Worm (Caenorhabditis elegans) whole organism, late embryonic: ENCODE data around the gene B0244.16.

Experiments used
- C38D4.7 ChIP-seq: fragments of 200-800 bp; sonication (Bioruptor generic); optimal IDR thresholded peaks from 2 replicates; lab custom pipeline; 2018; ENCODE audit warnings: mild to moderate bottlenecking, missing genetic modification characterization, moderate library complexity, missing compliant biosample characterization
- F13H6.1 ChIP-seq: sonication (generic microtip); optimal IDR thresholded peaks from 2 replicates; lab custom pipeline; 2016; ENCODE audit warnings: missing genetic modification characterization, missing compliant biosample characterization
- K02D7.2 ChIP-seq: sonication (generic microtip); optimal IDR thresholded peaks from 2 replicates; lab custom pipeline; 2017; ENCODE audit warnings: mild to moderate bottlenecking, missing genetic modification characterization, missing compliant biosample characterization
- K09A11.1 ChIP-seq: sonication (generic microtip); optimal IDR thresholded peaks from 2 replicates; lab custom pipeline; 2017; ENCODE audit warnings: antibody characterized with exemption, mild to moderate bottlenecking, missing genetic modification characterization, missing compliant biosample characterization; ENCODE audit not compliant: insufficient read depth
- ama-1 ChIP-seq: fragments of 150-350 bp; optimal IDR thresholded peaks from 2 replicates; lab custom pipeline; 2014
- ceh-14 ChIP-seq: sonication (generic microtip); optimal IDR thresholded peaks from 2 replicates; lab custom pipeline; 2016; ENCODE audit warnings: missing genotype, missing genetic modification characterization, missing compliant biosample characterization
- ceh-19 ChIP-seq: fragments of 200-800 bp; sonication (Bioruptor generic); optimal IDR thresholded peaks from 2 replicates; lab custom pipeline; 2018; ENCODE audit warnings: mild to moderate bottlenecking, missing genetic modification characterization, missing compliant biosample characterization
- ceh-2 ChIP-seq: sonication (generic microtip); optimal IDR thresholded peaks from 2 replicates; lab custom pipeline; 2016; ENCODE audit warnings: missing genotype, missing genetic modification characterization, missing compliant biosample characterization
- ceh-24 ChIP-seq: sonication (generic microtip); optimal IDR thresholded peaks from 2 replicates; lab custom pipeline; 2016; ENCODE audit warnings: mild to moderate bottlenecking, missing genetic modification characterization, missing compliant biosample characterization
- ceh-31 ChIP-seq: sonication (generic microtip); optimal IDR thresholded peaks from 2 replicates; lab custom pipeline; 2016; ENCODE audit warnings: missing genetic modification characterization, missing compliant biosample characterization
- dmd-4 ChIP-seq: sonication (generic microtip); optimal IDR thresholded peaks from 2 replicates; lab custom pipeline; 2016; ENCODE audit warnings: borderline replicate concordance, missing genetic modification characterization, missing compliant biosample characterization
- elt-2 ChIP-seq: sonication (generic microtip); optimal IDR thresholded peaks from 2 replicates; lab custom pipeline; 2016; ENCODE audit warnings: missing genetic modification reagents, missing genetic modification characterization, missing compliant biosample characterization
- fax-1 ChIP-seq: sonication (generic microtip); optimal IDR thresholded peaks from 2 replicates; lab custom pipeline; 2016; ENCODE audit warnings: missing genotype, missing genetic modification characterization, missing compliant biosample characterization
- gmeb-2 ChIP-seq: sonication (generic microtip); optimal IDR thresholded peaks from 2 replicates; lab custom pipeline; 2016; ENCODE audit warnings: missing genetic modification characterization, inconsistent platforms, missing compliant biosample characterization
- hlh-13 ChIP-seq: fragments of 200-800 bp; sonication (Bioruptor generic); optimal IDR thresholded peaks from 2 replicates; lab custom pipeline; 2018; ENCODE audit warnings: mild to moderate bottlenecking, missing genetic modification characterization, missing compliant biosample characterization
- hlh-15 ChIP-seq: sonication (generic microtip); optimal IDR thresholded peaks from 2 replicates; lab custom pipeline; 2016; ENCODE audit warnings: missing genetic modification characterization, missing compliant biosample characterization
- hlh-6 ChIP-seq: sonication (generic microtip); optimal IDR thresholded peaks from 2 replicates; lab custom pipeline; 2016; ENCODE audit warnings: missing genotype, missing genetic modification characterization, missing compliant biosample characterization
- lim-6 ChIP-seq: sonication (generic microtip); optimal IDR thresholded peaks from 2 replicates; lab custom pipeline; 2016; ENCODE audit warnings: missing genetic modification characterization, missing compliant biosample characterization
- nfya-1 ChIP-seq: sonication (generic microtip); optimal IDR thresholded peaks from 2 replicates; lab custom pipeline; 2017; ENCODE audit warnings: missing genetic modification characterization, mild to moderate bottlenecking, missing compliant biosample characterization, antibody characterized with exemption, moderate library complexity
- nhr-11 ChIP-seq: fragments of 150-350 bp; optimal IDR thresholded peaks from 2 replicates; lab custom pipeline; 2014; ENCODE audit warnings: missing biosample characterization, missing genetic modification characterization
- npax-4 ChIP-seq: sonication (generic microtip); optimal IDR thresholded peaks from 2 replicates; lab custom pipeline; 2016; ENCODE audit warnings: missing genetic modification characterization, missing compliant biosample characterization
- odd-2 ChIP-seq: sonication (generic microtip); optimal IDR thresholded peaks from 2 replicates; lab custom pipeline; 2017; ENCODE audit warnings: antibody characterized with exemption, mild to moderate bottlenecking, missing genetic modification characterization, missing compliant biosample characterization
- pag-3 ChIP-seq: sonication (generic microtip); optimal IDR thresholded peaks from 2 replicates; lab custom pipeline; 2016; ENCODE audit warnings: missing compliant biosample characterization, missing genetic modification characterization, borderline replicate concordance
- pat-9 ChIP-seq: fragments of 200-800 bp; sonication (Bioruptor generic); optimal IDR thresholded peaks from 2 replicates; lab custom pipeline; 2018; ENCODE audit warnings: mild to moderate bottlenecking, missing genetic modification characterization, moderate library complexity, missing compliant biosample characterization
- pha-2 ChIP-seq: sonication (generic microtip); optimal IDR thresholded peaks from 2 replicates; lab custom pipeline; 2017; ENCODE audit warnings: mild to moderate bottlenecking, missing genetic modification characterization, missing compliant biosample characterization
- pqm-1 ChIP-seq: sonication (generic microtip); optimal IDR thresholded peaks from 2 replicates; lab custom pipeline; 2016; ENCODE audit warnings: missing genetic modification characterization, missing compliant biosample characterization
- ref-2 ChIP-seq: sonication (generic microtip); optimal IDR thresholded peaks from 2 replicates; lab custom pipeline; 2016; ENCODE audit warnings: missing genetic modification characterization, missing compliant biosample characterization
- sox-4 ChIP-seq: sonication (generic microtip); optimal IDR thresholded peaks from 2 replicates; lab custom pipeline; 2017; ENCODE audit warnings: mild to moderate bottlenecking, missing genetic modification characterization, inconsistent platforms, missing compliant biosample characterization
- syd-9 ChIP-seq: sonication (generic microtip); optimal IDR thresholded peaks from 2 replicates; lab custom pipeline; 2016; ENCODE audit warnings: mild to moderate bottlenecking, missing genetic modification characterization, moderate library complexity, missing compliant biosample characterization
- tbx-2 ChIP-seq: sonication (generic microtip); optimal IDR thresholded peaks from 2 replicates; lab custom pipeline; 2016; ENCODE audit warnings: missing genetic modification characterization, missing compliant biosample characterization
- ttx-3 ChIP-seq: sonication (generic microtip); optimal IDR thresholded peaks from 2 replicates; lab custom pipeline; 2016; ENCODE audit warnings: missing genetic modification reagents, missing genetic modification characterization, missing compliant biosample characterization
- unc-42 ChIP-seq: sonication (generic microtip); optimal IDR thresholded peaks from 2 replicates; lab custom pipeline; 2016; ENCODE audit warnings: missing genotype, missing genetic modification characterization, missing compliant biosample characterization
- unc-55 ChIP-seq: sonication (generic microtip); optimal IDR thresholded peaks from 2 replicates; lab custom pipeline; 2017; ENCODE audit warnings: missing biosample characterization, missing genetic modification reagents, missing genetic modification characterization
- unc-86 ChIP-seq: sonication (generic microtip); optimal IDR thresholded peaks from 2 replicates; lab custom pipeline; 2016; ENCODE audit warnings: missing genetic modification characterization, missing compliant biosample characterization
- zip-5 ChIP-seq: sonication (generic microtip); optimal IDR thresholded peaks from 2 replicates; lab custom pipeline; 2016; ENCODE audit warnings: missing genetic modification characterization, missing compliant biosample characterization

B0244.16 gene

ce11 chrIII:5750503-5750902 is 9.7 kb downstream of the B0244.16 start:
- TF ChIP-seq K02D7.2 = no peak
- TF ChIP-seq ama-1 (lab: Kevin White, UChicago) = no peak
- no peak for TF ChIP-seq pat-9 (tag; lab: Kevin White, UChicago)
- no peak for TF ChIP-seq K09A11.1 (tag; lab: Kevin White, UChicago)
- no peak for TF ChIP-seq lim-6 (tag; lab: Kevin White, UChicago)
- TF ChIP-seq unc-86 = no peak
- TF ChIP-seq dmd-4 = no peak
- TF ChIP-seq npax-4 (tag; lab: Kevin White, UChicago) = no peak
- no peak for TF ChIP-seq ceh-24 (tag; lab: Kevin White, UChicago)
- no peak for TF ChIP-seq gmeb-2
- TF ChIP-seq pha-2 (tag; lab: Kevin White, UChicago) = no peak
- TF ChIP-seq ceh-14 = no peak
- no peak for TF ChIP-seq fax-1
- no peak for TF ChIP-seq syd-9 (tag; lab: Kevin White, UChicago)
- TF ChIP-seq elt-2 (tag; lab: Kevin White, UChicago) = no peak
- TF ChIP-seq ceh-19 (GFP tag; lab: Kevin White, UChicago) = no peak
- no peak for TF ChIP-seq hlh-6 (tag; lab: Kevin White, UChicago)

- TF ChIP-seq nhr-11 (tag; lab: Kevin White, UChicago) (no peak), ceh-2 (tag; lab: Kevin White, UChicago) (no peak), K09A11.1 (tag; lab: Kevin White, UChicago) (no peak), ceh-31 (tag; lab: Kevin White, UChicago) (no peak), unc-55 (GFP tag; lab: Kevin White, UChicago) (peak; percentile 36), gmeb-2 (no peak), pag-3 (tag; lab: Kevin White, UChicago) (no peak), ceh-19 (GFP tag; lab: Kevin White, UChicago) (no peak), C38D4.7 (GFP tag; lab: Kevin White, UChicago) (no peak), hlh-13 (GFP tag; lab: Kevin White, UChicago) (peak; percentile 3), nfya-1 (tag; lab: Kevin White, UChicago) (peak; percentile 36), F13H6.1 (tag; lab: Kevin White, UChicago) (no peak), hlh-15 (no peak)
Observed at ce11 chrIII:5755204-5755603, 14.4 kb downstream of the B0244.16 start, which contains the start of gene ida-1. ida-1 (plus strand) TSS chrIII:5755539.

ce11 chrIII:5757492-5758045 is 16.8 kb downstream of the B0244.16 start:
- no peak for TF ChIP-seq hlh-15
- no peak for TF ChIP-seq lim-6 (tag; lab: Kevin White, UChicago)
- TF ChIP-seq unc-42 (tag; lab: Kevin White, UChicago) = peak; percentile 23
- TF ChIP-seq nhr-11 (tag; lab: Kevin White, UChicago) = no peak

DNA sequence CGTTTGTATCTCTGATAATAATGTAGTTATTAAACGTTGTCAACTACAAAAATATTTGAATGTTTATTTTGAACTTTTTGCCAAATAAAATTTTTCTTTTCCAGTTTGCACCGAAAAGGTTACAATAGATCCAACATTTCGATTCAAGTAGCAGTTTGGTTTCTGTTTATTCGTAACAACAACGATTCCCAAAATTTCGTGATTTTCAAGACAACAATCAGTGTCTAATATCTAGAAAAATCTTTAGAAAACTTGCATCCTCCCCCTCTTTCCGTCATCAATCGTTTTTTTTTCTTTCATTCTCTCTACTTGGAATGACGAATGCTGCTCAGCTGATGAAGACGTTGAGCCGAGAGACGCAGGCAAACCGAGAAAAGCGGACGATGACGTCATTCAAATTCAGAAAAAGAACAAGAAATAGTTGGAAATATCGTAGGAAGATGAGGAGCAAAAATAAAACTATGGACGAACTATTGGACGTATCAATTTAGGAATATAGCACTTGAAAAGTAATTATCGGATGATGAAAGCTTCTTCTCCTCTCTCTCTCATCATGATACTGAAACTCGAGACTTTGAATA is 17.8 kb downstream of the B0244.16 start:
- TF ChIP-seq sox-4 (tag; lab: Kevin White, UChicago) (no peak), zip-5 (tag; lab: Kevin White, UChicago) (no peak), tbx-2 (tag; lab: Kevin White, UChicago) (no peak), ama-1 (lab: Kevin White, UChicago) (no peak), odd-2 (tag; lab: Kevin White, UChicago) (no peak), ref-2 (tag; lab: Kevin White, UChicago) (no peak), C38D4.7 (GFP tag; lab: Kevin White, UChicago) (no peak), pqm-1 (tag; lab: Kevin White, UChicago) (no peak), ceh-2 (tag; lab: Kevin White, UChicago) (no peak), unc-42 (tag; lab: Kevin White, UChicago) (no peak), ceh-31 (tag; lab: Kevin White, UChicago) (no peak), lim-6 (tag; lab: Kevin White, UChicago) (no peak), unc-55 (GFP tag; lab: Kevin White, UChicago) (no peak), ttx-3 (no peak), syd-9 (tag; lab: Kevin White, UChicago) (no peak), hlh-13 (GFP tag; lab: Kevin White, UChicago) (no peak)
- TF ChIP-seq, all 69 proteins: peak for 0
